Worm (Caenorhabditis elegans): ENCODE results near the gene srx-80.
A peak's percentile ranks its signal among the peaks of the same experiment; 100 is the strongest.

The srx-80 gene

ce11 chrV:11610481-11610880, 17.0 kb downstream of the srx-80 start, which contains the start of gene sas-5 (continued):
- TF ChIP-seq ztf-4 (tag; optimal IDR thresholded peaks at IDR 0.05) (peak; percentile 48), lin-15B (tag; optimal IDR thresholded peaks at IDR 0.05) (peak; percentile 68), lin-13 (GFP tag; optimal IDR thresholded peaks at IDR 0.05) (peak; percentile 57), nhr-20 (tag; optimal IDR thresholded peaks at IDR 0.05) (peak; percentile 86), swsn-7 (tag; optimal IDR thresholded peaks at IDR 0.05) (peak; percentile 82), unc-62 (GFP tag; optimal IDR thresholded peaks at IDR 0.05) (no peak), dpl-1 (GFP tag; optimal IDR thresholded peaks at IDR 0.05) (peak; percentile 85 to 92 (median 90)), F16B12.6 (tag; optimal IDR thresholded peaks at IDR 0.05) (peak; percentile 37), lin-14 (GFP tag; optimal IDR thresholded peaks at IDR 0.05) (peak; percentile 73), jun-1 (tag; optimal IDR thresholded peaks at IDR 0.05) (peak; percentile 21), nhr-11 (tag; optimal IDR thresholded peaks at IDR 0.05) (peak; percentile 2), unc-98 (GFP tag; IDR thresholded peaks at IDR 0.05) (no peak), ceh-90 (tag; optimal IDR thresholded peaks at IDR 0.05) (no peak), elt-3 (tag; optimal IDR thresholded peaks at IDR 0.05) (peak in 2 of 6 experiments; percentile 35 to 83), pqm-1 (tag; optimal IDR thresholded peaks at IDR 0.05) (no peak), snpc-4 (tag; optimal IDR thresholded peaks at IDR 0.05) (peak; percentile 86), zip-4 (GFP tag; optimal IDR thresholded peaks at IDR 0.05) (peak; percentile 41), ceh-8 (GFP tag; optimal IDR thresholded peaks at IDR 0.05) (peak; percentile 66), blmp-1 (tag; optimal IDR thresholded peaks at IDR 0.05) (peak; percentile 71), C16A3.4 (tag; optimal IDR thresholded peaks at IDR 0.05) (peak; percentile 77), nhr-71 (tag; optimal IDR thresholded peaks at IDR 0.05) (peak; percentile 88), nhr-28 (tag; optimal IDR thresholded peaks at IDR 0.05) (no peak), isw-1 (GFP tag; IDR thresholded peaks at IDR 0.05) (peak; percentile 55), sup-37 (GFP tag; optimal IDR thresholded peaks at IDR 0.05) (no peak), mep-1 (tag; optimal IDR thresholded peaks at IDR 0.05) (peak; percentile 72), pax-3 (tag; optimal IDR thresholded peaks at IDR 0.05) (peak; percentile 25), sox-4 (tag; optimal IDR thresholded peaks at IDR 0.05) (peak; percentile 7), C34B4.2 (tag; optimal IDR thresholded peaks at IDR 0.05) (no peak), unc-130 (tag; optimal IDR thresholded peaks at IDR 0.05) (peak; percentile 83), ceh-82 (tag; optimal IDR thresholded peaks at IDR 0.05) (peak; percentile 95 to 96 (median 96)), lir-3 (tag; optimal IDR thresholded peaks at IDR 0.05; ENCODE audit: poor library complexity) (peak; percentile 51), alr-1 (tag; optimal IDR thresholded peaks at IDR 0.05; ENCODE audit: borderline replicate concordance) (no peak), nhr-90 (tag; optimal IDR thresholded peaks at IDR 0.05; ENCODE audit: poor library complexity) (peak; percentile 86), nhr-47 (tag; optimal IDR thresholded peaks at IDR 0.05) (peak; percentile 82), ama-1 (optimal IDR thresholded peaks at IDR 0.05) (no peak)

- TF ChIP-seq unc-62 (GFP tag; optimal IDR thresholded peaks at IDR 0.05): no peak
- no peak for TF ChIP-seq aha-1 (tag; optimal IDR thresholded peaks at IDR 0.05)
- TF ChIP-seq lin-13 (GFP tag; optimal IDR thresholded peaks at IDR 0.05): no peak
- TF ChIP-seq pqm-1 (tag; optimal IDR thresholded peaks at IDR 0.05): no peak
- no peak for TF ChIP-seq grh-1 (GFP tag; IDR thresholded peaks at IDR 0.05)
- no peak for TF ChIP-seq hpl-2 (GFP tag; optimal IDR thresholded peaks at IDR 0.05)
- TF ChIP-seq egl-13 (tag; optimal IDR thresholded peaks at IDR 0.05): no peak
- TF ChIP-seq ceh-63 (GFP tag; optimal IDR thresholded peaks at IDR 0.05): no peak
- TF ChIP-seq lin-35 (GFP tag; optimal IDR thresholded peaks at IDR 0.05): no peak
- no peak for TF ChIP-seq efl-3 (GFP tag; optimal IDR thresholded peaks at IDR 0.05)
- TF ChIP-seq zip-4 (GFP tag; optimal IDR thresholded peaks at IDR 0.05): no peak
Measured at ce11 chrV:11613007-11613406, 19.5 kb downstream of the srx-80 start, which contains the start of gene tag-290. TSS of gene tag-290 (plus strand) at chrV:11613307.
